Worm (Caenorhabditis elegans) whole organism, mixed stage, embryonic: ENCODE data around the gene AC3.5.

Experiments used
- nhr-237 ChIP-seq: fragments of 150-350 bp; optimal IDR thresholded peaks from 2 replicates; lab custom pipeline; 2014; ENCODE audit warnings: missing biosample characterization, missing genetic modification characterization
- ztf-11 ChIP-seq: fragments of 150-350 bp; optimal IDR thresholded peaks from 2 replicates; lab custom pipeline; 2014; ENCODE audit warnings: missing biosample characterization, missing genetic modification characterization

DNA sequence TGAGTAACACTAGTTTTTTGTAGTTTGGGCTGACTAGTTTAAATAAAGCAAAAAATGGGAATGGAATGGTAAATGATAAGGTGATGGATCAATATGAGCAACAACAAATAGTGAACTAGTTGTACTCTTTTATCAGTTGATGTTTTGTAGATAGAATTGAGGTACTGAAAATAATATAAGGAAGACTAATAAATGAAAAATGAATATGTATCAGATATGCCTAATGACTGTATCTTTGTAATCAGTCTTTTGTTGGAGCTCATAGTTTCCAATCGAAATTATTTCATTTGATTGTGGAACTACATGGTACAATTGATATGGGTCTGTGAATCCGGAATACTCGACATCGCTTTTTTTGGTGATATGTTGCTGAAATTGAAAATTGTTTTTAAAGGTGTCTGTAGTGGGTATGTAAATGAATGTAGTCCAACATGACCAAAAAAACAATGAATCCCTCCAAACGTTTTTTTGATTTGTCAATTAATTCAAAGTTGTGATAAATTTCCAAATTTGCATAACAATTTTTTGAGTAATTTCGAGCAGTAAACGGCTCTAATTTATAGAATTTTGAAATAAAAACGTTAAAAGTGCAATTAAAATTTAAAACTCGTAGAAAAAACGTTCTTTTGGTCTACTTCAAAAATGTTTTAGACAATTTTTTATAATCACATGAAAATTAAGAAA lies 21.8 kb downstream of the AC3.5 start, which contains the start of gene F15H10.12:
- no peak for TF ChIP-seq ztf-11 (tag; lab: Kevin White, UChicago)
- TF ChIP-seq nhr-237: no peak
